Fruit fly (Drosophila melanogaster): Measurements from ENCODE around the gene Tg.
"Not testable (repeated sequence)": the region's sequence is repeated elsewhere in the genome, so short reads cannot be mapped to it uniquely, and the experiment has no call there.

Tg gene

DNA sequence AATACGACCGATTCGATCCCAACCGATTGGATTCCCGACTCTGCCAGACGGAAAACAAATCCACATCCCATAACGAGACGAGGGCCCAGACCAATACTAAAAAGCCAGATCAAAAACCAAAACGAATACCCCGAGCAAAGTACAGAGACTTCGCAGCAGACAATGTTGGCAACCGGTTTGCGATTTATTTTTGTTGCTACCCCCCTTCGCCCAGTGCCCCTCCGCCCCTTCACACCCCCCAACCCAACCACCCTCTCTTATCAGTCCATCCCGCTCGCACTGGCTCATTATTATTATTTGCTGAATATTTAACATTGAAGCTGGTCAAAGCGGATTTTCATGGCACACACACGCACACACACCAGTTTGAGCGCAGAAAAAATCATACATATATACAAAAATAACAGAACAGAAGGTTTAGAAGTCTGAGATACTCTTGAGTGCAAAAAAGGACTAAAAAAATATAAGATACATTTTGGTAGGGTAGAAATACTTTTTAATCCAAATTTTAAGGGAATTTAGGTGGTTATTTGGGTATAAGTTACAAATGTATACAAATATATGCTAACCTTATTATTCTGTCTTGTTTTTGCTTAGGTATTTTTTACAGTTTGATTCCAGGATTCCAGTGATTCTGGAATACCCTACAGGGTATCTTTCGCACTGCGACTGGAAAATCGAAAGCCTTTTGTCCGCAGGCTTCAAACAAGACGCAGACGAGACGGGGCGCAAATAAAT lies 37.6 kb upstream of the Tg start:
- TF ChIP-seq ttk (optimal IDR thresholded peaks at IDR 0.05) (no peak), psq (optimal IDR thresholded peaks at IDR 0.05) (no peak), insv (optimal IDR thresholded peaks at IDR 0.05) (no peak), Myc (optimal IDR thresholded peaks at IDR 0.05) (no peak), Sin3A (optimal IDR thresholded peaks at IDR 0.05) (no peak), h (optimal IDR thresholded peaks at IDR 0.05) (no peak)

DNA sequence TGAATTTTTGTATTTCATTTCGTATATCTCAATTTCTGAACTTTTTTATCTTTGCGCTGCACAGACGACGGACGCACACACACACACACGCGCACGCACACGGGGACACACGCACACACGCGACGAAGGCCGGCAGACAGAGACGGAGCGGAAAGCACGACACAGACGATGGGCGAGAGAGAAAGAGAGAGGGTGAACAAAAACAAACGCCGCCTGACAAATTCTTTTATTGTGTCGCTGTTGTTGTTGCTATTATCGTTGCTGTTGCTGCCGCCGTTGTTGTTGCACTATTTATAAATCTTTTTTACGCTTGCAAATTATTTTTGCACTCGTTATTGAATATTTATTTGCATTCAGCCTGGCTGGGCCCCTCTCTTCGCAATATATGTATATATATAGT lies 34.5 kb upstream of the Tg start:
- TF ChIP-seq h (optimal IDR thresholded peaks at IDR 0.05) = no peak
- TF ChIP-seq ttk (optimal IDR thresholded peaks at IDR 0.05) = no peak
- no peak for TF ChIP-seq Myc (optimal IDR thresholded peaks at IDR 0.05)
- no peak for TF ChIP-seq insv (optimal IDR thresholded peaks at IDR 0.05)
- TF ChIP-seq psq (optimal IDR thresholded peaks at IDR 0.05) = no peak
- TF ChIP-seq Sin3A (optimal IDR thresholded peaks at IDR 0.05) = no peak

- TF ChIP-seq h, Myc, Sin3A (optimal IDR thresholded peaks at IDR 0.05): not testable (repeated sequence)
Measured at dm6 chr2L:7983646-7984045, 27.6 kb upstream of the Tg start, which contains the start of gene CG7231. Gene CG7231 (plus strand): TSS chr2L:7983946.

- TF ChIP-seq insv (optimal IDR thresholded peaks at IDR 0.05) (no peak), Sin3A (optimal IDR thresholded peaks at IDR 0.05) (no peak), ttk (optimal IDR thresholded peaks at IDR 0.05) (no peak), psq (optimal IDR thresholded peaks at IDR 0.05) (no peak), Myc (optimal IDR thresholded peaks at IDR 0.05) (no peak), h (optimal IDR thresholded peaks at IDR 0.05) (no peak)
Measured at dm6 chr2L:7984059-7984800, 27.0 kb upstream of the Tg start, which contains the start of gene Snoo. Gene Snoo (minus strand): TSS chr2L:7984196.

dm6 chr2L:7984889-7985514 lies 26.2 kb upstream of the Tg start:
- TF ChIP-seq psq (optimal IDR thresholded peaks at IDR 0.05) (no peak), insv (optimal IDR thresholded peaks at IDR 0.05) (no peak), h (optimal IDR thresholded peaks at IDR 0.05) (no peak), ttk (optimal IDR thresholded peaks at IDR 0.05) (no peak), Myc (optimal IDR thresholded peaks at IDR 0.05) (no peak), Sin3A (optimal IDR thresholded peaks at IDR 0.05) (no peak)

dm6 chr2L:7986210-7986609 lies 25.0 kb upstream of the Tg start:
- TF ChIP-seq Myc (optimal IDR thresholded peaks at IDR 0.05) = no peak
- no peak for TF ChIP-seq ttk (optimal IDR thresholded peaks at IDR 0.05)
- TF ChIP-seq psq (optimal IDR thresholded peaks at IDR 0.05) = no peak
- TF ChIP-seq insv (optimal IDR thresholded peaks at IDR 0.05) = no peak
- no peak for TF ChIP-seq h (optimal IDR thresholded peaks at IDR 0.05)
- TF ChIP-seq Sin3A (optimal IDR thresholded peaks at IDR 0.05) = no peak

- no peak for TF ChIP-seq insv (optimal IDR thresholded peaks at IDR 0.05)
- TF ChIP-seq Sin3A (optimal IDR thresholded peaks at IDR 0.05) = no peak
- TF ChIP-seq Myc (optimal IDR thresholded peaks at IDR 0.05) = no peak
- TF ChIP-seq h (optimal IDR thresholded peaks at IDR 0.05) = no peak
Measured at dm6 chr2L:7989868-7990267, 21.3 kb upstream of the Tg start.

dm6 chr2L:7990720-7991119 lies 20.5 kb upstream of the Tg start:
- no peak for TF ChIP-seq Myc (optimal IDR thresholded peaks at IDR 0.05)
- no peak for TF ChIP-seq insv (optimal IDR thresholded peaks at IDR 0.05)
- TF ChIP-seq h (optimal IDR thresholded peaks at IDR 0.05) = no peak
- TF ChIP-seq psq (optimal IDR thresholded peaks at IDR 0.05) = no peak
- TF ChIP-seq ttk (optimal IDR thresholded peaks at IDR 0.05) = no peak
- TF ChIP-seq Sin3A (optimal IDR thresholded peaks at IDR 0.05) = no peak

DNA sequence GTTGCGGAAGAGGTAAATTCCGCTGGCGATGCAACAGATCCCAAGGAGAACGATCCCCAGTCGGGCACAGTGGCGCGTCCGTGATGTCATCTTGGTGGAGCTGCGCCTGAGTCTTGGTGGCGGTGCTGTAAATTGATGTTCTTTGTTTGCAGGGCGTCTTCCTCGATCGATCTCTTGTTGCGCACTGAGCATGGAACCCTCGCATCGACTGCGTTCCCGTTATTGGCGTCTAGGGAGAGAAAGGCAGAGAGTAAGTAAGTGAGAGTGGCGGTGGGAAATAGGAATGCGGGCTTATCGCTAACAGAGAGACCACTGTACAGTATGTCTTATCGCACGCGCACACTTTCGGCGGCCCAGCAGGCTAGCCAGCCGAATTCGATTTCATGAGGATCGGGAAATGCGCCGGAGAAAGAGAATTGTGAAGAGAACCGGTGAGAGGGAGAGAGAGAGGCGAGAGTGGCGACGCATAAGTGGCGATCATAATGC lies 19.8 kb upstream of the Tg start:
- TF ChIP-seq insv (optimal IDR thresholded peaks at IDR 0.05) = no peak
- no peak for TF ChIP-seq Myc (optimal IDR thresholded peaks at IDR 0.05)
- TF ChIP-seq h (optimal IDR thresholded peaks at IDR 0.05) = no peak
- no peak for TF ChIP-seq psq (optimal IDR thresholded peaks at IDR 0.05)
- TF ChIP-seq Sin3A (optimal IDR thresholded peaks at IDR 0.05) = no peak
- TF ChIP-seq ttk (optimal IDR thresholded peaks at IDR 0.05) = no peak

- TF ChIP-seq Myc (optimal IDR thresholded peaks at IDR 0.05) = no peak
- no peak for TF ChIP-seq psq (optimal IDR thresholded peaks at IDR 0.05)
- no peak for TF ChIP-seq insv (optimal IDR thresholded peaks at IDR 0.05)
Measured at dm6 chr2L:7991951-7992350, 19.3 kb upstream of the Tg start.

dm6 chr2L:7992654-7993053 lies 18.6 kb upstream of the Tg start:
- no peak for TF ChIP-seq ttk (optimal IDR thresholded peaks at IDR 0.05)
- no peak for TF ChIP-seq insv (optimal IDR thresholded peaks at IDR 0.05)
- TF ChIP-seq Myc (optimal IDR thresholded peaks at IDR 0.05) = no peak
- no peak for TF ChIP-seq Sin3A (optimal IDR thresholded peaks at IDR 0.05)
- TF ChIP-seq psq (optimal IDR thresholded peaks at IDR 0.05) = no peak
- TF ChIP-seq h (optimal IDR thresholded peaks at IDR 0.05) = no peak

DNA sequence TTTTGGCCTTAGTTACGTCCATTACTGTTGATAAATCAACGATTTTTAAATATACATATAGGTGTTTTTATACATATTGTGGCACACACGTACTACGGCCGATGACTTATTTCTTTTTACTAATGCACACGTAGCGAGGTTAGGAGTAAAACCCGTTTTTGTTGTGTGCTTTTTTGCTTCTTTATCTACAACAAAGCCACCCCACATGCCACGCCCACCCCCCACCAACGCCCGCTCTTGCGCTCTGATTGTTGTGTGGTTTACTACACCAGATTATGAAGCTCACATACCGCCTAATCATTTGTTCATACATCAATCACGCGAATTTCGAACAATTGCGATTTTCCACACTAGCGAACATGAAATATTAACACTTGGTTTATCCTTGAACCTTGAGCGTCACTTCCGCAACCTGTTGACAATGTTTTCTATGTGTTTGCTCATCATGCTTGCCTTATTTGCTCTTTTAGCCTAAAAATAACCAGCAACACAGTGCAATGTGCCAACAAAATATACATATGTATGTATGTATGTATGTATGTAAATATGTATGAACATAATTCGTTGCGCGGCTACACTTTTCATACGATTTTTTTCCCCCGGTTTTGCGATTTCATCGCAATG lies 18.0 kb upstream of the Tg start:
- TF ChIP-seq Sin3A (optimal IDR thresholded peaks at IDR 0.05) (no peak), psq (optimal IDR thresholded peaks at IDR 0.05) (no peak), ttk (optimal IDR thresholded peaks at IDR 0.05) (no peak), h (optimal IDR thresholded peaks at IDR 0.05) (no peak), Myc (optimal IDR thresholded peaks at IDR 0.05) (no peak), insv (optimal IDR thresholded peaks at IDR 0.05) (no peak)

All from Kc167 (cell line).